Worm (Caenorhabditis elegans): ENCODE results near the gene twk-43.
A peak's percentile ranks its signal among the peaks of the same experiment; 100 is the strongest.

twk-43 gene

DNA sequence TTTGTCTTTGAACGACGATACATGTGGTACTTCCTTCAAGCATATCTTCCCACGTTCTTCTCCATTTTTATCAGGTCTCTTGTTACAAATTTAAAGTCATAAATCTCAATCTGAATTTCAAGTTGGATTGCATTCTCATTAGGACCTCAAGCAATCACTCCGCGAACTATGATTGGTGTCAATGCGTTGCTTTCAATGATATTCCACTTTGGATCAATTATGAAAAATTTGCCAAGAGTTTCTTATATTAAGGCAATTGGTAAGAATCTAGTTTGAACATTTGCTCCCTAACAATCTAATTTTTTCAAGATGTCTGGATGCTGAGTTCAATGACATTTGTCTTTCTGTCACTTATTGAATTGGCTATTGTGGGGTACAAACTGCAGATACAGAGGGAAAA lies 3.8 kb upstream of the twk-43 start:
- TF ChIP-seq zip-5 (tag; optimal IDR thresholded peaks at IDR 0.05) = no peak

DNA sequence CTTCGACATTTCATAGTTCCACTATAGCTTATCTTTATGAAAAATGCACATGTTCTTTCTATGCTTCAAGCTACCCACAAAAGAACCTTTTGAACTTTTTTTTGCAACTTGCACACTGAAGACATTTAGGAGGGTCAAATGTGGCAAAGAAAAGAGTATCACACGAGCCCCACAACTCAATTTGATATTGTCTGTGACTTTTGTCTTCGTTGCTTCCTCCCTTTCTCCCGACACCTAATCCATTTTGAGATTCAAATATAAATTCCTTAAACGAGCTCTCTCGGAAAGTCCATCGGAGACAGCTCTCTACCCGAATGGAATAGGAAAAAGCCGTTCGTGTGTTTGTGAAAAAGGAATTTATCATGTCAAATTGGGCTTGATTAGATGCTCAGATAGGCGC lies 4.2 kb downstream of the twk-43 start:
- no peak for TF ChIP-seq ref-2 (tag; optimal IDR thresholded peaks at IDR 0.05)
- TF ChIP-seq syd-9 (tag; optimal IDR thresholded peaks at IDR 0.05) = no peak
- TF ChIP-seq ceh-19 (GFP tag; optimal IDR thresholded peaks at IDR 0.05) = no peak
- TF ChIP-seq hlh-30 (tag; optimal IDR thresholded peaks at IDR 0.05; ENCODE audit: insufficient read depth) = no peak
- no peak for TF ChIP-seq C08G9.2 (tag; optimal IDR thresholded peaks at IDR 0.05)
- TF ChIP-seq elt-4 (tag; optimal IDR thresholded peaks at IDR 0.05) = no peak
- TF ChIP-seq hlh-6 (tag; optimal IDR thresholded peaks at IDR 0.05) = no peak
- TF ChIP-seq unc-3 (GFP tag; conservative IDR thresholded peaks at IDR 0.05) = no peak
- TF ChIP-seq unc-3 (tag; optimal IDR thresholded peaks at IDR 0.05) = no peak
- no peak for TF ChIP-seq ztf-16 (tag; optimal IDR thresholded peaks at IDR 0.05)
- no peak for TF ChIP-seq ceh-18 (tag; optimal IDR thresholded peaks at IDR 0.05)
- no peak for TF ChIP-seq pat-9 (tag; optimal IDR thresholded peaks at IDR 0.05)
- TF ChIP-seq npax-4 (tag; optimal IDR thresholded peaks at IDR 0.05) = no peak
- TF ChIP-seq sox-2 (GFP tag; IDR thresholded peaks at IDR 0.05) = no peak
- TF ChIP-seq nhr-11 (tag; optimal IDR thresholded peaks at IDR 0.05) = no peak

DNA sequence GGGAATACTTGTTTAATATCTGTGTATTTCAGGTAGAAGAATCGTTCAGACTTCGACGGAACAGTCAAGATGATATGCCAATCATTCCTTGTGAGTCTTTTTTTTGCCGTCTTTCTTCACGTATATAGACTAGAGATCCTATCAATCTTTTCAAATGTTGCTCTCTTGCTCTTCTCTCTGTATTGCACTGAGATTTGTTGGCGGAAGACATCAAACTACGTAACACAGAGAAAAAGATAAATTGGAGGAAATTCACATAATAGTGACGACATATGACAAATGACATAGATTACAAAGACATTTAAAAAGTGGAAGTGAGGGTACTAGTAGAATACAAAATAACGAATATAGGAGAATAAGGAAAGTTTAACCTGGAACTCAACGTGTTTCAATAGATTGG lies 5.7 kb downstream of the twk-43 start:
- peak; percentile 31 for TF ChIP-seq unc-55 (GFP tag; optimal IDR thresholded peaks at IDR 0.05)
- TF ChIP-seq pax-1 (tag; optimal IDR thresholded peaks at IDR 0.05) = no peak
- TF ChIP-seq ceh-14 (tag; optimal IDR thresholded peaks at IDR 0.05) = no peak

DNA sequence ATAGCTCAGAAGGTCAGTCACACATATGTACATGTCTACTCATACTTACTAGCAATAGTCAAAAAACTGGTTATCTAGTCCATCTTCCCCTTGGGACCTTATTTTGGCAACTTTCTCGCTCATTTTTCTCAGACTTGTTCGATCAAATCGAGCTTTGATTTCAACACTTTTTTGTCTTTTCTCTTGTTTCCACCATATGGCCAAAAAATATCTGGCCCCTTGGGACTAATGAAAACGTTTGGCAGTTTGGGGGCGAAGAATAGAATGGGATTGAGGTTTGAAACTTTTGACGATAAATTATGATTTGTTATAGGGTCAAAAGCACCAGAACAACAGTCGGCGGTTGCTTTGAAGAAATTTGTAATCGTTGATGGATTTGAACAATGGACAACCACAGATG lies 6.3 kb downstream of the twk-43 start:
- TF ChIP-seq ahr-1 (tag; optimal IDR thresholded peaks at IDR 0.05) = no peak
- TF ChIP-seq unc-42 (tag; optimal IDR thresholded peaks at IDR 0.05) = no peak
- no peak for TF ChIP-seq tbx-2 (tag; optimal IDR thresholded peaks at IDR 0.05)
- TF ChIP-seq ceh-9 (tag; optimal IDR thresholded peaks at IDR 0.05) = no peak
- no peak for TF ChIP-seq ceh-6 (GFP tag; optimal IDR thresholded peaks at IDR 0.05)
- no peak for TF ChIP-seq hlh-30 (tag; optimal IDR thresholded peaks at IDR 0.05; ENCODE audit: insufficient read depth)

DNA sequence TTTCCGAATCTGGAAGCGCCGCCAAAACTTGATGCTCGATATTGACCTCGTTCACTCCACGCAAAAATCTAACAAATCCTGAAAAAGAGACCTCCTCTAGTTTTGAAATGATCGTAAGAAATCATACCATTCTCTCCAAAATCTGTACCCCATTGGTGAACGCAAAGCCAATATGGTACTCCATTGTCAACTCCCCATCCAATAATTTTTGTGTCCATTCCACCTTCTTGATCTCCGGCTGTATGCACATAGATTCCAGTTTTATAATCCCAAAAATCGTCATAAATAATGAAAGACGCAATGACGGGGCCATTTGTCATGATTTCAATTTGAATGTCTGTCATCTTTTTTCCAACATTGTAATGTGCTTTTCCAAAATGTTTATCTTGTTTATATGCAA lies 10.1 kb downstream of the twk-43 start:
- TF ChIP-seq nfya-1 (tag; optimal IDR thresholded peaks at IDR 0.05) = no peak

DNA sequence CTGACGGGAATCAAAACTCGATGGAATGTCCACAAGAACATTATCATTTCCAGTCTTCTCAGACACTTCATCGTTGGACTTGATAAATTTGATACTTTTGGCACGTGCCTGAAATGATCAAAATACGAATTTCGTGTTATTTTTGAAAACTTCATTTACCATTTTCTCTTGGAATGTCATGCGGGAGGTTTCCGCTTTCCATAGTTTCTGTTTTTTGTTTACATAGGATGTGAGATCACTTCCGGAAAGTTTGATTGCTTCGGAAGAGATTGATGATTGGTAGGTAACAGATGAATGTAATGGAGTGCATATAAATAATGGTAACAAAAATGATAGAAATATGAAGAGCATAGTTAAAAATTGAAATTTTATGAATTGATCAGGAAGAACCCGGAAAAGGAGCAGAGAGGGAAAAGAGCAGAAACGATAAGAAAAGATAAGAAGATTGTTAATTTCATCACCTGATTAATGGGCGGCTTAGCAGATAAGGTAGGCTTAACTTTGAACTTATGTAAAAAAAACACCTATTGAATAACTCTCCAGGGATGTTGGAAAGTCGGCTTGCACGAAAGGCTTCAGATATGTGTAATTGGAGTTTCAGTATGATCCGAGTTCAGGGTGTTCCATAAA lies 11.7 kb downstream of the twk-43 start, which contains the start of gene F32H5.1:
Gene F32H5.1 (minus strand): TSS at position 386 of the 630 bp plus-strand sequence.
- TF ChIP-seq nhr-232 (tag; optimal IDR thresholded peaks at IDR 0.05) (no peak), elt-2 (tag; optimal IDR thresholded peaks at IDR 0.05) (peak; percentile 19)

DNA sequence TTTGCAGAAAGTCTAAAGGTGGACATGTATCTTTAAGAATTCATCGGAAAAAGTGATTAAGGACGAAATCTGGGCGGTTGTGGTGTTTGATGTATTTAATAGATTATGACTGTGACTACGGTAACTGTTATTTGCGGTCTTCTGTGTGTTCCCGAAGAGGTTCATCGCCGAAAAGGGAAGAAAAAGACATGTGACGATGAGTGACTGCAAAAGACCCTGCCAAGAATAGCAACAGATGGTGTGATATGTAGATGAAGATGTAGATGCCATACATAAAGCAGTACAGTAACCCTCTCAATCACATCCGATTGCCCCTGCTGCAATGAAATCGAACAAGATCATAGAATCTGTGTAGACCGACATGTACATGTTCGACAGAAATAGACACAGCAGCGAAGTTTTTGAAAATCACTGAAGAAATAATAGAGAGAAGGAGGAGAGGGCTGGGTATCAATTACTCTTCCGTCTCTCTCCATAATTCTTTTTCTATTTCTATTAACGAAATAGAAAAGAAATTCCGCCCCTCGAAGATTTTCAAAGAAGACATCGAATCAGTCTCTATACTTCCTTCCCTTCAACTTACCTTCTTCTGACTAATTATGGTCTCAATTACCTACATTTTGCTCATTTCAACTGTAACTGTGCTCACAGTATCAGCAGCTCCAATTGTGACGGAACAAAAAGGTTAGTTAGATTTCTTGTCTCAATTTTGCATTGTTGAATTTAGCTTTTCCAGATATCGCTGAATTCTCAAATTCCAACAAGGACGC lies 12.9 kb downstream of the twk-43 start, which contains the start of gene F32H5.3:
Gene F32H5.3 (plus strand): TSS at position 513 of the 770 bp plus-strand sequence.
- TF ChIP-seq unc-55 (GFP tag; optimal IDR thresholded peaks at IDR 0.05) (no peak), lin-11 (tag; optimal IDR thresholded peaks at IDR 0.05) (no peak), ceh-6 (GFP tag; optimal IDR thresholded peaks at IDR 0.05) (no peak)

Data from whole organism, late embryonic.